Worm (Caenorhabditis elegans): ENCODE measurements around the gene sorf-2.

DNA sequence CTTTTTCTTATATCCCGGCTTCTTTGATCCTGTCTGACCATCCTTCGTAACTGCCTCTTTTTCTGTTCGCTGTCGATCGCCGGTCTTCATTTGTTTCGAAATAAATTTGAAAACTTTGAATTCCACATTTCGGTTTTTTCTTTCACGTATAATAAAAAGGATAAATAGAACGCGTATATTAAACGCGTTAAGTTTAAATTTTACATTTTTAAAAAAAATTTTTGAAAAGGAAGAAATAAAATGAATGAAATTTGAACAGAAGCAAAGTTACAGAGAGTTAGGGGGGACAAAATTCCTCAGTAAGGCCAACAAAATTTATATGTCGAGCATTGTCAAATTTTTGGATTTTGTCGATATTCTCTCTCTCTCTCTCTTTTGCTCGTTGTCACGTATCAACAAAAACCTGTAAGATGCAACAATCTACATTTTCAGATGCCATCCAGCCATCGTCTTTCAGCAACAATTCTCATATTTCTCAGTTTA, 24.6 kb upstream of the sorf-2 start, which contains the start of the genes T15B12.2 and F52C9.5:
- TF ChIP-seq unc-39 (tag; optimal IDR thresholded peaks at IDR 0.05) (no peak), ceh-9 (tag; optimal IDR thresholded peaks at IDR 0.05) (no peak), ama-1 (optimal IDR thresholded peaks at IDR 0.05) (no peak), ceh-28 (tag; optimal IDR thresholded peaks at IDR 0.05) (no peak), skn-1 (tag; optimal IDR thresholded peaks at IDR 0.05) (no peak), ZK546.5 (tag; optimal IDR thresholded peaks at IDR 0.05) (no peak), jun-1 (tag; optimal IDR thresholded peaks at IDR 0.05) (no peak), tbx-2 (tag; optimal IDR thresholded peaks at IDR 0.05) (no peak), unc-62 (GFP tag; optimal IDR thresholded peaks at IDR 0.05) (no peak)

All from whole organism, L3 larva.